Worm (Caenorhabditis elegans) whole organism, young adult: Measurements from ENCODE around the gene K08A2.2.

Experiments used
- B0035.1 ChIP-seq: sonication (generic microtip); optimal IDR thresholded peaks from 2 replicates; lab custom pipeline; 2016; ENCODE audit warnings: missing genetic modification characterization, mild to moderate bottlenecking, missing compliant biosample characterization, missing genotype, missing genetic modification reagents
- F23B12.7 ChIP-seq: sonication (generic microtip); optimal IDR thresholded peaks from 2 replicates; lab custom pipeline; 2017; ENCODE audit warnings: missing genetic modification characterization, mild to moderate bottlenecking, missing compliant biosample characterization, antibody characterized with exemption, moderate library complexity; ENCODE audit not compliant: insufficient read depth
- F39B2.1 ChIP-seq: fragments of 200-800 bp; sonication (Bioruptor generic); IDR thresholded peaks from 2 replicates; pipeline ENCODE4 v1.3.6; 2022; ENCODE audit warnings: missing genetic modification reagents, missing genetic modification characterization, missing compliant biosample characterization
- F49E8.2 ChIP-seq: sonication (generic microtip); optimal IDR thresholded peaks from 3 replicates; lab custom pipeline; 2017; ENCODE audit warnings: missing genetic modification characterization, mild to moderate bottlenecking, missing compliant biosample characterization, antibody characterized with exemption, moderate library complexity; ENCODE audit not compliant: insufficient read depth
- F55B11.4 ChIP-seq: sonication (generic microtip); optimal IDR thresholded peaks from 2 replicates; lab custom pipeline; 2016; ENCODE audit warnings: missing compliant biosample characterization, missing genetic modification characterization, borderline replicate concordance; ENCODE audit not compliant: insufficient read depth
- F57A8.1 ChIP-seq: fragments of 200-800 bp; sonication (Bioruptor generic); optimal IDR thresholded peaks from 2 replicates; lab custom pipeline; 2018; ENCODE audit warnings: mild to moderate bottlenecking, missing genetic modification characterization, moderate library complexity, missing compliant biosample characterization
- F57C9.4 ChIP-seq: sonication (generic microtip); optimal IDR thresholded peaks from 2 replicates; lab custom pipeline; 2017; ENCODE audit warnings: mild to moderate bottlenecking, missing genetic modification characterization, missing compliant biosample characterization
- K12H6.12 ChIP-seq: fragments of 200-800 bp; sonication (Bioruptor generic); optimal IDR thresholded peaks from 2 replicates; lab custom pipeline; 2018; ENCODE audit warnings: mild to moderate bottlenecking, missing genetic modification characterization, missing compliant biosample characterization
- Y79H2A.3 ChIP-seq: fragments of 200-800 bp; sonication (Bioruptor generic); conservative IDR thresholded peaks from 2 replicates; pipeline ENCODE4 v1.3.6; 2022; ENCODE audit warnings: missing genetic modification reagents, missing genetic modification characterization, missing compliant biosample characterization
- bed-1 ChIP-seq: fragments of 200-800 bp; sonication (Bioruptor generic); IDR thresholded peaks from 2 replicates; pipeline ENCODE4 v1.3.6; 2022; ENCODE audit warnings: missing genetic modification reagents, missing genetic modification characterization, missing compliant biosample characterization
- cebp-1 ChIP-seq, 2 experiments: fragments of 200-800 bp in 1 of 2; sonication (Bioruptor generic) in 1 of 2; sonication (generic microtip) in 1 of 2; IDR thresholded peaks in 1 of 2; optimal IDR thresholded peaks in 1 of 2; 2 replicates each; pipeline versions ENCODE4 v1.3.6 to Lab custom; 2017 to 2022; ENCODE audit warnings: missing compliant biosample characterization in 2 of 2, missing genetic modification characterization in 2 of 2, mild to moderate bottlenecking in 1 of 2, missing genetic modification reagents in 1 of 2, moderate library complexity in 1 of 2
- cebp-2 ChIP-seq: fragments of 200-800 bp; sonication (Bioruptor generic); IDR thresholded peaks from 2 replicates; pipeline ENCODE4 v1.3.6; 2022; ENCODE audit warnings: missing genetic modification characterization, missing compliant biosample characterization
- ceh-27 ChIP-seq: fragments of 200-800 bp; sonication (Bioruptor generic); optimal IDR thresholded peaks from 2 replicates; lab custom pipeline; 2018; ENCODE audit warnings: mild to moderate bottlenecking, missing genetic modification characterization, moderate library complexity, missing compliant biosample characterization
- ceh-58 ChIP-seq: fragments of 200-800 bp; sonication (Bioruptor generic); IDR thresholded peaks from 2 replicates; pipeline ENCODE4 v1.3.6; 2022; ENCODE audit warnings: missing genetic modification characterization, missing compliant biosample characterization
- him-1 ChIP-seq: sonication (generic microtip); optimal IDR thresholded peaks from 2 replicates; lab custom pipeline; 2016; ENCODE audit warnings: missing genotype, missing genetic modification reagents, missing genetic modification characterization, missing compliant biosample characterization
- hmg-1.2 ChIP-seq: fragments of 200-800 bp; sonication (Bioruptor generic); IDR thresholded peaks from 2 replicates; pipeline ENCODE4 v1.3.6; 2022; ENCODE audit warnings: missing genetic modification reagents, missing genetic modification characterization, missing compliant biosample characterization
- let-526 ChIP-seq: fragments of 200-800 bp; sonication (Bioruptor generic); IDR thresholded peaks from 2 replicates; pipeline ENCODE4 v1.3.6; 2022; ENCODE audit warnings: missing genetic modification reagents, missing genetic modification characterization, missing compliant biosample characterization
- lin-54 ChIP-seq: fragments of 200-800 bp; sonication (Bioruptor generic); optimal IDR thresholded peaks from 2 replicates; lab custom pipeline; 2018; ENCODE audit warnings: mild to moderate bottlenecking, missing genetic modification characterization, missing compliant biosample characterization
- nfyb-1 ChIP-seq: fragments of 200-800 bp; sonication (Bioruptor generic); IDR thresholded peaks from 2 replicates; pipeline ENCODE4 v1.3.6; 2022; ENCODE audit warnings: missing genetic modification reagents, missing genetic modification characterization, missing compliant biosample characterization
- nhr-80 ChIP-seq: sonication (generic microtip); optimal IDR thresholded peaks from 2 replicates; lab custom pipeline; 2016; ENCODE audit warnings: missing genetic modification characterization, missing compliant biosample characterization
- repo-1 ChIP-seq: sonication (generic microtip); optimal IDR thresholded peaks from 2 replicates; lab custom pipeline; 2017; ENCODE audit warnings: mild to moderate bottlenecking, missing genetic modification characterization, missing compliant biosample characterization
- rpc-1 ChIP-seq, 2 experiments: fragments of 150-350 bp in 1 of 2; sonication (generic microtip) in 1 of 2; optimal IDR thresholded peaks; 2 replicates each; lab custom pipeline; 2014 to 2018; ENCODE audit warnings: missing biosample characterization in 1 of 2, missing genetic modification characterization in 1 of 2, missing genetic modification reagents in 1 of 2, missing genotype in 1 of 2
- sea-2 ChIP-seq: fragments of 200-800 bp; sonication (Bioruptor generic); IDR thresholded peaks from 2 replicates; pipeline ENCODE4 v1.3.6; 2022; ENCODE audit warnings: missing genetic modification characterization, missing compliant biosample characterization
- snpc-1.1 ChIP-seq: sonication (generic microtip); optimal IDR thresholded peaks from 2 replicates; lab custom pipeline; 2017; ENCODE audit warnings: missing genetic modification characterization, mild to moderate bottlenecking, missing compliant biosample characterization, antibody characterized with exemption, moderate library complexity, missing genotype, missing genetic modification reagents; ENCODE audit not compliant: insufficient read depth
- snpc-3.4 ChIP-seq: sonication (generic microtip); optimal IDR thresholded peaks from 2 replicates; lab custom pipeline; 2017; ENCODE audit warnings: missing genetic modification characterization, mild to moderate bottlenecking, missing compliant biosample characterization, antibody characterized with exemption, moderate library complexity, missing genotype, missing genetic modification reagents
- snpc-4 ChIP-seq, 5 experiments: fragments of 150-350 bp in 1 of 5; sonication (generic microtip) in 4 of 5; optimal IDR thresholded peaks; 2 replicates each; lab custom pipeline; 2014 to 2018; ENCODE audit warnings: missing genetic modification characterization in 5 of 5, missing biosample characterization in 3 of 5, antibody characterized with exemption in 2 of 5, mild to moderate bottlenecking in 2 of 5, missing compliant biosample characterization in 2 of 5, missing genotype in 2 of 5, moderate library complexity in 2 of 5, missing genetic modification reagents in 1 of 5
- tbx-9 ChIP-seq: sonication (generic microtip); optimal IDR thresholded peaks from 2 replicates; lab custom pipeline; 2016; ENCODE audit warnings: borderline replicate concordance, missing genetic modification characterization, inconsistent platforms, missing compliant biosample characterization
- unc-62 ChIP-seq: fragments of 150-350 bp; optimal IDR thresholded peaks from 2 replicates; lab custom pipeline; 2014; ENCODE audit warnings: missing biosample characterization, missing genetic modification reagents, missing genetic modification characterization
- zim-3 ChIP-seq: sonication (generic microtip); optimal IDR thresholded peaks from 2 replicates; lab custom pipeline; 2017; ENCODE audit warnings: mild to moderate bottlenecking, missing genetic modification characterization, moderate library complexity, missing compliant biosample characterization
- ztf-25 ChIP-seq: fragments of 200-800 bp; sonication (Bioruptor generic); IDR thresholded peaks from 2 replicates; pipeline ENCODE4 v1.3.6; 2022; ENCODE audit warnings: missing genetic modification reagents, missing genetic modification characterization, missing compliant biosample characterization

The K08A2.2 gene

DNA sequence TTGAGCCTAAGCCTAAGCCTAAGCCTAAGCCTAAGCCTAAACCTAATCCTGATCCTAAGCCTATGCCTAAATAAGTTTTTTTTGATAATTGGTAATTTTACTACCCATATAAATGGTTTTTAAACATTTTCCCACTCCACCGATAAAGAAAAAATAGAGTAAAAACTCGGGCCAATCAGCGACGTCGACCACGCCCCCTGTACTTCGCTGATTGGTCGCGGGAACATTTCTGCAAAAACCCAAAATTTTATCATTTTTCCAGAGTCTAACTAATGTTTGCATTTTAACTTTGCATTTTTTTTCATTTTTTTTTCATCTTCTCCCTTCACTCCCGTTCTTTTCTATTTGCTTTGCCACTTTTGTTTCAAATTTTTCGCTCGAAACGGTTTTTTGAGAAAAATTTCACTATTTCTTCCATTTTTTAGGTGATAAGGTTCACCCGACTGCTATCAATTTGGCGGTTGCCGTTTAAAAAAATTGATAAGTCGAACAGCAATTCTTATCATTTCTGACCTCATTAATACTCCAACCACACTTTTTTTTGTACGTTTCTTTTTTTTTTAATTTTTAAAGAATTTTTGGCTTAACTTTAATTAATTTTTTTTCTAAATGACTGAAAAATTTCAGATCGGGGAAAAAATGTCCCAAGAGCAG is 22.9 kb downstream of the K08A2.2 start, which contains the start of gene C41H7.2:
C41H7.2 (plus strand) TSS at position 622 of the 654 bp plus-strand sequence.
- TF ChIP-seq F39B2.1 (GFP tag; lab: Robert Waterston, UW), result no peak
- TF ChIP-seq nfyb-1 (GFP tag; lab: Robert Waterston, UW), result peak; percentile 93
- TF ChIP-seq zim-3, result no peak
- TF ChIP-seq ceh-58 (GFP tag; lab: Robert Waterston, UW), result no peak
- TF ChIP-seq F57C9.4 (tag; lab: Kevin White, UChicago), result no peak
- no peak for TF ChIP-seq repo-1
- TF ChIP-seq tbx-9 (tag; lab: Kevin White, UChicago), result no peak
- TF ChIP-seq nhr-80 (tag; lab: Kevin White, UChicago), result peak; percentile 71
- no peak for TF ChIP-seq cebp-1 (GFP tag; IDR thresholded peaks at IDR 0.05; lab: Robert Waterston, UW)
- TF ChIP-seq cebp-1 (tag; optimal IDR thresholded peaks at IDR 0.05; lab: Kevin White, UChicago), result no peak
- TF ChIP-seq Y79H2A.3 (GFP tag; lab: Robert Waterston, UW), result no peak
- no peak for TF ChIP-seq lin-54 (GFP tag; lab: Kevin White, UChicago)
- no peak for TF ChIP-seq B0035.1 (tag; lab: Kevin White, UChicago)
- no peak for TF ChIP-seq rpc-1 (optimal IDR thresholded peaks at IDR 0.05; lab: Kevin White, UChicago)
- TF ChIP-seq rpc-1 (tag; optimal IDR thresholded peaks at IDR 0.05; lab: Kevin White, UChicago), result no peak

ce11 chrII:3019807-3020206 is 28.4 kb downstream of the K08A2.2 start, which contains the start of gene clec-3:
Gene clec-3, minus strand, starts transcription at chrII:3019907.
- no peak for TF ChIP-seq F55B11.4
- no peak for TF ChIP-seq sea-2 (GFP tag; lab: Robert Waterston, UW)
- no peak for TF ChIP-seq F49E8.2 (tag; lab: Kevin White, UChicago)
- TF ChIP-seq F23B12.7 (tag; lab: Kevin White, UChicago), result no peak
- TF ChIP-seq F57A8.1 (GFP tag; lab: Kevin White, UChicago), result no peak
- TF ChIP-seq ceh-27 (GFP tag; lab: Kevin White, UChicago), result no peak

- TF ChIP-seq K12H6.12 (tag; lab: Kevin White, UChicago), result no peak
- no peak for TF ChIP-seq ztf-25
- no peak for TF ChIP-seq cebp-2 (GFP tag; lab: Robert Waterston, UW)
- TF ChIP-seq bed-1 (GFP tag; lab: Robert Waterston, UW), result no peak
- no peak for TF ChIP-seq him-1 (tag; lab: Kevin White, UChicago)
- TF ChIP-seq snpc-3.4 (tag; lab: Kevin White, UChicago), result no peak
- no peak for TF ChIP-seq unc-62 (GFP tag; lab: Kevin White, UChicago)
- TF ChIP-seq ceh-58 (GFP tag; lab: Robert Waterston, UW), result no peak
Measured at ce11 chrII:3020899-3021298, 29.5 kb downstream of the K08A2.2 start.

DNA sequence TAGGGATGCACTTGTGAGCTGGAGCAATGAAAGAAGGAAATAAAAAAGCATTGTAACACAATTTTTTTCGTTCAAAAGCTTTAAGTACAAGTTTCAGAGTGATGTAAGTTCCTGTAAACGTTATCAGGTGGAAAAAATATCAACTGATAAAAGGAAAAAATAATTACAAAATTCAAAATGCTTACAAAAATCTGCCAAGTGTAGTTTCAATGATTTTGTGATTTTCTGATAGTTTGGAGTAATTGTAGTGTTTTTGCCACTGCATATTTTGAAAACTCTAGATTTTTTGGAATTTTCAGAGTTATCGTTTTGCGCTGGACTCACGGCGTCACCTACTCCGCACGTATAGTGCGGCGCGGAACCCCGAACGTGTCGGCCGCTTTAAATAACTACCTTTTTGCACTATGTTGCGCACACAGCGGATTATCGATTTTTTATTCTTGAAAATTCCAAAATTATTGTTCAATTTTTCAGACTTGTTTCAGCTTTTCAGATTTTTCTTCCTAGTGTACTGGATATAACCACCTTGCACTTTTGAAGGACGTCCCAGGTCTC is 32.1 kb downstream of the K08A2.2 start, which contains the start of gene clec-2:
clec-2 (minus strand) TSS at position 51 of the 555 bp plus-strand sequence.
- TF ChIP-seq let-526, result no peak
- peak; percentile 10 for TF ChIP-seq snpc-1.1 (tag; lab: Kevin White, UChicago)
- no peak for TF ChIP-seq snpc-4 (GFP tag; optimal IDR thresholded peaks at IDR 0.05; lab: Kevin White, UChicago)
- peak in 2 of 4 experiments; percentile 69 to 76 for TF ChIP-seq snpc-4 (tag; optimal IDR thresholded peaks at IDR 0.05; lab: Kevin White, UChicago)
- peak; percentile 39 for TF ChIP-seq hmg-1.2 (GFP tag; lab: Robert Waterston, UW)
